Worm (Caenorhabditis elegans) whole organism, L4 larva: Measurements from ENCODE around the gene nspc-3.

Source experiments
- F26F4.8 ChIP-seq: fragments of 200-800 bp; sonication (Bioruptor generic); conservative IDR thresholded peaks from 2 replicates; pipeline ENCODE4 v1.3.6; 2022; ENCODE audit warnings: missing genetic modification characterization, missing compliant biosample characterization
- R02D3.7 ChIP-seq: fragments of 150-350 bp; sonication (generic microtip); optimal IDR thresholded peaks from 3 replicates; lab custom pipeline; 2014; ENCODE audit warnings: missing biosample characterization, missing genetic modification characterization
- Y48G9A.11 ChIP-seq: fragments of 200-800 bp; sonication (Bioruptor generic); IDR thresholded peaks from 2 replicates; pipeline ENCODE4 v1.3.6; 2022; ENCODE audit warnings: missing genetic modification reagents, missing genetic modification characterization, missing compliant biosample characterization
- ZK546.5 ChIP-seq, 2 experiments: sonication (generic microtip); optimal IDR thresholded peaks; 2 replicates each; lab custom pipeline; 2017; ENCODE audit warnings: missing biosample characterization in 2 of 2, missing genetic modification characterization in 2 of 2
- aly-2 ChIP-seq: sonication (generic microtip); optimal IDR thresholded peaks from 2 replicates; lab custom pipeline; 2018; ENCODE audit warnings: missing biosample characterization, missing genetic modification characterization
- ama-1 ChIP-seq: fragments of 150-350 bp; optimal IDR thresholded peaks from 2 replicates; lab custom pipeline; 2014; ENCODE audit warnings: inconsistent platforms, mixed read lengths
- ceh-20 ChIP-seq: fragments of 200-800 bp; sonication (Bioruptor generic); IDR thresholded peaks from 2 replicates; pipeline ENCODE4 v1.3.6; 2022; ENCODE audit warnings: missing genetic modification reagents, missing genetic modification characterization, missing compliant biosample characterization
- ceh-32 ChIP-seq: sonication (generic microtip); optimal IDR thresholded peaks from 2 replicates; lab custom pipeline; 2016; ENCODE audit warnings: mild to moderate bottlenecking, missing genetic modification characterization, missing compliant biosample characterization; ENCODE audit not compliant: poor library complexity
- ceh-44 ChIP-seq: fragments of 200-800 bp; sonication (Bioruptor generic); IDR thresholded peaks from 2 replicates; pipeline ENCODE4 v1.3.6; 2022; ENCODE audit warnings: missing genetic modification reagents, missing genetic modification characterization, missing compliant biosample characterization
- ceh-62 ChIP-seq: sonication (generic microtip); optimal IDR thresholded peaks from 2 replicates; lab custom pipeline; 2017; ENCODE audit warnings: missing biosample characterization, missing genetic modification characterization
- cey-2 ChIP-seq: sonication (generic microtip); optimal IDR thresholded peaks from 3 replicates; lab custom pipeline; 2017; ENCODE audit warnings: missing genetic modification characterization, mild to moderate bottlenecking, missing compliant biosample characterization, antibody characterized with exemption, borderline replicate concordance; ENCODE audit not compliant: insufficient read depth
- daf-12 ChIP-seq: fragments of 150-350 bp; optimal IDR thresholded peaks from 2 replicates; lab custom pipeline; 2014; ENCODE audit warnings: missing biosample characterization, missing genetic modification reagents, missing genetic modification characterization
- dmd-6 ChIP-seq: fragments of 200-800 bp; sonication (Bioruptor generic); IDR thresholded peaks from 2 replicates; pipeline ENCODE4 v1.3.6; 2022; ENCODE audit warnings: missing genetic modification reagents, missing genetic modification characterization, missing compliant biosample characterization
- dve-1 ChIP-seq: sonication (generic microtip); optimal IDR thresholded peaks from 2 replicates; lab custom pipeline; 2017; ENCODE audit warnings: antibody characterized with exemption, mild to moderate bottlenecking, missing genetic modification characterization, missing compliant biosample characterization; ENCODE audit not compliant: insufficient read depth
- egl-43 ChIP-seq: fragments of 200-800 bp; sonication (Bioruptor generic); IDR thresholded peaks from 2 replicates; pipeline ENCODE4 v1.3.6; 2022; ENCODE audit warnings: missing genetic modification reagents, missing genetic modification characterization, missing compliant biosample characterization
- hif-1 ChIP-seq, 2 experiments: sonication (generic microtip); optimal IDR thresholded peaks; 2 replicates each; lab custom pipeline; 2016 to 2017; ENCODE audit warnings: missing compliant biosample characterization in 2 of 2, missing genetic modification characterization in 2 of 2, missing genetic modification reagents in 2 of 2, missing genotype in 2 of 2, mild to moderate bottlenecking in 1 of 2
- hmg-1.1 ChIP-seq: fragments of 200-800 bp; sonication (Bioruptor generic); IDR thresholded peaks from 2 replicates; pipeline ENCODE4 v1.3.6; 2022; ENCODE audit warnings: missing genetic modification reagents, missing genetic modification characterization, missing compliant biosample characterization
- lim-7 ChIP-seq: fragments of 200-800 bp; sonication (Bioruptor generic); IDR thresholded peaks from 2 replicates; pipeline ENCODE4 v1.3.6; 2022; ENCODE audit warnings: missing genetic modification characterization, missing compliant biosample characterization
- lin-13 ChIP-seq: fragments of 150-350 bp; optimal IDR thresholded peaks from 2 replicates; lab custom pipeline; 2014; ENCODE audit warnings: missing biosample characterization, missing genetic modification reagents, missing genetic modification characterization
- lin-15B ChIP-seq: fragments of 150-350 bp; sonication (generic microtip); optimal IDR thresholded peaks from 3 replicates; lab custom pipeline; 2014; ENCODE audit warnings: missing biosample characterization, missing genetic modification characterization
- lin-29 ChIP-seq: fragments of 200-800 bp; sonication (Bioruptor generic); IDR thresholded peaks from 2 replicates; pipeline ENCODE4 v1.3.6; 2022; ENCODE audit warnings: missing genetic modification reagents, missing genetic modification characterization, missing compliant biosample characterization
- lin-38 ChIP-seq: fragments of 200-800 bp; sonication (Bioruptor generic); IDR thresholded peaks from 2 replicates; pipeline ENCODE4 v1.3.6; 2022; ENCODE audit warnings: missing genetic modification reagents, missing genetic modification characterization, missing compliant biosample characterization
- lin-39 ChIP-seq: fragments of 150-350 bp; optimal IDR thresholded peaks from 2 replicates; lab custom pipeline; 2014; ENCODE audit warnings: missing biosample characterization, missing genetic modification reagents, missing genetic modification characterization
- madf-5 ChIP-seq, 2 experiments: fragments of 200-800 bp; sonication (Bioruptor generic); IDR thresholded peaks; 2 replicates each; pipeline ENCODE4 v1.3.6; 2022; ENCODE audit warnings: missing compliant biosample characterization in 2 of 2, missing genetic modification characterization in 2 of 2
- madf-9 ChIP-seq: fragments of 200-800 bp; sonication (Bioruptor generic); conservative IDR thresholded peaks from 2 replicates; pipeline ENCODE4 v1.3.6; 2022; ENCODE audit warnings: missing genetic modification reagents, missing genetic modification characterization, missing compliant biosample characterization
- mep-1 ChIP-seq: fragments of 150-350 bp; sonication (generic microtip); optimal IDR thresholded peaks from 3 replicates; lab custom pipeline; 2014; ENCODE audit warnings: missing biosample characterization, missing genetic modification characterization
- mxl-2 ChIP-seq: fragments of 200-800 bp; sonication (Bioruptor generic); conservative IDR thresholded peaks from 2 replicates; pipeline ENCODE4 v1.3.6; 2022; ENCODE audit warnings: missing genetic modification reagents, missing genetic modification characterization, missing compliant biosample characterization
- mxl-3 ChIP-seq: fragments of 200-800 bp; sonication (Bioruptor generic); optimal IDR thresholded peaks from 2 replicates; lab custom pipeline; 2018; ENCODE audit warnings: mild to moderate bottlenecking, missing genetic modification characterization, missing compliant biosample characterization
- nhr-10 ChIP-seq: fragments of 150-350 bp; optimal IDR thresholded peaks from 2 replicates; lab custom pipeline; 2014; ENCODE audit warnings: missing biosample characterization, missing genetic modification characterization
- nhr-111 ChIP-seq: fragments of 200-800 bp; sonication (Bioruptor generic); optimal IDR thresholded peaks from 2 replicates; lab custom pipeline; 2018; ENCODE audit warnings: mild to moderate bottlenecking, missing genetic modification characterization, missing compliant biosample characterization
- nhr-237 ChIP-seq: sonication (generic microtip); optimal IDR thresholded peaks from 2 replicates; lab custom pipeline; 2017; ENCODE audit warnings: missing biosample characterization, missing genetic modification characterization
- nhr-25 ChIP-seq: sonication (generic microtip); optimal IDR thresholded peaks from 2 replicates; lab custom pipeline; 2017; ENCODE audit warnings: missing genetic modification characterization, mild to moderate bottlenecking, missing compliant biosample characterization, antibody characterized with exemption, moderate library complexity, borderline replicate concordance; ENCODE audit not compliant: insufficient read depth
- nhr-28 ChIP-seq: fragments of 150-350 bp; optimal IDR thresholded peaks from 2 replicates; lab custom pipeline; 2014; ENCODE audit warnings: missing biosample characterization, missing genetic modification characterization
- nhr-41 ChIP-seq: fragments of 200-800 bp; sonication (Bioruptor generic); IDR thresholded peaks from 2 replicates; pipeline ENCODE4 v1.3.6; 2022; ENCODE audit warnings: missing genetic modification reagents, missing genetic modification characterization, missing compliant biosample characterization
- nhr-48 ChIP-seq: sonication (generic microtip); optimal IDR thresholded peaks from 2 replicates; lab custom pipeline; 2016; ENCODE audit warnings: mild to moderate bottlenecking, missing genetic modification characterization, missing compliant biosample characterization
- nhr-77 ChIP-seq: fragments of 150-350 bp; optimal IDR thresholded peaks from 2 replicates; lab custom pipeline; 2014; ENCODE audit warnings: missing biosample characterization, missing genetic modification characterization
- php-3 ChIP-seq: fragments of 200-800 bp; sonication (Bioruptor generic); IDR thresholded peaks from 2 replicates; pipeline ENCODE4 v1.3.6; 2022; ENCODE audit warnings: missing genetic modification reagents, missing genetic modification characterization, missing compliant biosample characterization
- pqm-1 ChIP-seq: sonication (generic microtip); optimal IDR thresholded peaks from 2 replicates; lab custom pipeline; 2017; ENCODE audit warnings: missing biosample characterization, missing genetic modification characterization
- rbr-2 ChIP-seq: sonication (generic microtip); optimal IDR thresholded peaks from 2 replicates; lab custom pipeline; 2016; ENCODE audit warnings: missing genotype, missing genetic modification characterization, missing compliant biosample characterization
- saeg-2 ChIP-seq: fragments of 200-800 bp; sonication (Bioruptor generic); IDR thresholded peaks from 2 replicates; pipeline ENCODE4 v1.3.6; 2022; ENCODE audit warnings: missing genetic modification reagents, missing genetic modification characterization, missing compliant biosample characterization
- snpc-4 ChIP-seq: fragments of 150-350 bp; optimal IDR thresholded peaks from 2 replicates; lab custom pipeline; 2014; ENCODE audit warnings: missing biosample characterization, missing genetic modification characterization
- spr-1 ChIP-seq: sonication (generic microtip); optimal IDR thresholded peaks from 2 replicates; lab custom pipeline; 2016; ENCODE audit warnings: mild to moderate bottlenecking, missing genetic modification characterization, missing compliant biosample characterization
- spr-3 ChIP-seq: fragments of 200-800 bp; sonication (Bioruptor generic); optimal IDR thresholded peaks from 2 replicates; lab custom pipeline; 2018; ENCODE audit warnings: mild to moderate bottlenecking, missing genetic modification characterization, missing compliant biosample characterization
- tra-1 ChIP-seq: fragments of 200-800 bp; sonication (Bioruptor generic); IDR thresholded peaks from 2 replicates; pipeline ENCODE4 v1.3.6; 2022; ENCODE audit warnings: missing genetic modification reagents, missing genetic modification characterization, missing compliant biosample characterization
- unc-130 ChIP-seq: sonication (generic microtip); optimal IDR thresholded peaks from 2 replicates; lab custom pipeline; 2016; ENCODE audit warnings: missing genetic modification reagents, missing genetic modification characterization, missing compliant biosample characterization
- unc-39 ChIP-seq: sonication (generic microtip); optimal IDR thresholded peaks from 2 replicates; lab custom pipeline; 2017; ENCODE audit warnings: missing biosample characterization, missing genetic modification characterization
- unc-62 ChIP-seq, 3 experiments: fragments of 150-350 bp in 1 of 3; sonication (generic microtip); optimal IDR thresholded peaks in 2 of 3; peaks in 1 of 3; 1 replicate in 1 of 3; 2 replicates in 2 of 3; lab custom pipeline; 2014 to 2017; ENCODE audit warnings: missing biosample characterization in 3 of 3, missing genetic modification characterization in 3 of 3, missing genetic modification reagents in 3 of 3, missing genotype in 1 of 3
- zfp-3 ChIP-seq: fragments of 200-800 bp; sonication (Bioruptor generic); conservative IDR thresholded peaks from 2 replicates; pipeline ENCODE4 v1.3.6; 2022; ENCODE audit warnings: missing genetic modification reagents, missing genetic modification characterization, missing compliant biosample characterization
- zip-2 ChIP-seq: fragments of 150-350 bp; optimal IDR thresholded peaks from 2 replicates; lab custom pipeline; 2014; ENCODE audit warnings: missing biosample characterization, missing genetic modification characterization
- ztf-11 ChIP-seq: fragments of 150-350 bp; optimal IDR thresholded peaks from 2 replicates; lab custom pipeline; 2014; ENCODE audit warnings: missing biosample characterization, missing genetic modification characterization
- ztf-7 ChIP-seq: fragments of 150-350 bp; optimal IDR thresholded peaks from 2 replicates; lab custom pipeline; 2014; ENCODE audit warnings: missing biosample characterization, missing genetic modification characterization

The nspc-3 gene

DNA sequence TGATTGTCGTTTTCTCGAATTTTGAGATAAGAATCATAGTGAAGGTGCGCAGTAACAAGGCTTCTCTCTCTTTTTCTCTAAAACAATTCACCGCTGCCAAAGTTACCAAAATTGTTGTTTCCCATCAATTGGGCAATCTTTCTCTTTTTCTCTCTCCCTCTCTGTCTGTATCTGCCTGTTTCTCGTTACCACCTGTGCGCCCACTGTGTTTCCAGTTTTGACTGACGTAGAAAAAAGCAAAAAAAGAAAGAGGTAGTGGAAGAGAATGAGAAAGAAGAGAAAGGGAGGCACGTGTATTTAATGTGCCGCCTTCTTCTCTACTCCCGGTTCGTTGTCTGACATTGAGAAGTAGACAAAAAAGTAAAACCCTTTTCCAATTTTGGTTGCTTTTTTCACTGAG lies 13.2 kb downstream of the nspc-3 start (continued):
- no peak for TF ChIP-seq spr-3
- no peak for TF ChIP-seq zfp-3 (GFP tag; lab: Robert Waterston, UW)
- TF ChIP-seq ztf-7, result no peak
- no peak for TF ChIP-seq nhr-41 (GFP tag; lab: Robert Waterston, UW)
- TF ChIP-seq lin-15B (tag; lab: Kevin White, UChicago), result no peak
- TF ChIP-seq ama-1, result no peak
- TF ChIP-seq tra-1, result peak; percentile 88
- TF ChIP-seq madf-5 (GFP tag; IDR thresholded peaks at IDR 0.05; lab: Robert Waterston, UW), result no peak
- no peak for TF ChIP-seq lin-39 (tag; lab: Kevin White, UChicago)
- TF ChIP-seq lin-29 (GFP tag; lab: Robert Waterston, UW), result no peak
- TF ChIP-seq nhr-28 (tag; lab: Kevin White, UChicago), result peak; percentile 92
- no peak for TF ChIP-seq unc-62 (GFP tag; optimal IDR thresholded peaks at IDR 0.05 in 1 of 2; lab: Kevin White, UChicago)
- no peak for TF ChIP-seq unc-62 (tag; optimal IDR thresholded peaks at IDR 0.05; lab: Kevin White, UChicago)
- peak; percentile 47; the same call in 1 of the 2 replicates for TF ChIP-seq hmg-1.1
- peak; percentile 87 for TF ChIP-seq dve-1 (tag; lab: Kevin White, UChicago)
- TF ChIP-seq egl-43, result no peak
- TF ChIP-seq nhr-10 (tag; lab: Kevin White, UChicago), result no peak
- no peak for TF ChIP-seq nhr-237 (tag; lab: Kevin White, UChicago)
- TF ChIP-seq php-3 (GFP tag; lab: Robert Waterston, UW), result no peak
- peak in 1 of 2 experiments; percentile 72 for TF ChIP-seq hif-1 (tag; optimal IDR thresholded peaks at IDR 0.05; lab: Kevin White, UChicago)
- no peak for TF ChIP-seq R02D3.7
- TF ChIP-seq nhr-111 (GFP tag; lab: Kevin White, UChicago), result no peak
- no peak for TF ChIP-seq F26F4.8 (GFP tag; lab: Robert Waterston, UW)
- TF ChIP-seq ceh-62, result no peak
- TF ChIP-seq mep-1 (tag; lab: Kevin White, UChicago), result peak; percentile 75
- TF ChIP-seq nhr-77 (tag; lab: Kevin White, UChicago), result peak; percentile 81
- no peak for TF ChIP-seq Y48G9A.11 (GFP tag; lab: Robert Waterston, UW)
- no peak for TF ChIP-seq ceh-32 (tag; lab: Kevin White, UChicago)
- TF ChIP-seq ceh-44 (GFP tag; lab: Robert Waterston, UW), result no peak
- TF ChIP-seq spr-1, result peak; percentile 21
- no peak for TF ChIP-seq unc-39
- TF ChIP-seq ceh-20, result 0 out of 2 replicates have a peak, but pooled peaks have one; percentile 31
- no peak for TF ChIP-seq lim-7 (GFP tag; lab: Robert Waterston, UW)
- TF ChIP-seq zip-2, result no peak
- TF ChIP-seq dmd-6, result peak; percentile 90
- no peak for TF ChIP-seq snpc-4 (tag; lab: Kevin White, UChicago)
- TF ChIP-seq mxl-3, result peak; percentile 97
- TF ChIP-seq cey-2 (tag; lab: Kevin White, UChicago), result peak; percentile 65
- TF ChIP-seq aly-2 (tag; lab: Kevin White, UChicago), result no peak
- no peak for TF ChIP-seq madf-9
- TF ChIP-seq lin-38 (GFP tag; lab: Robert Waterston, UW), result peak; percentile 23; the same call in 1 of the 2 replicates
- peak; percentile 12 for TF ChIP-seq pqm-1
- TF ChIP-seq mxl-2 (GFP tag; lab: Robert Waterston, UW), result peak; percentile 81
- no peak for TF ChIP-seq ztf-11 (tag; lab: Kevin White, UChicago)
- TF ChIP-seq unc-130 (GFP tag; lab: Kevin White, UChicago), result no peak
- peak; percentile 71 for TF ChIP-seq nhr-48
- no peak for TF ChIP-seq lin-13 (GFP tag; lab: Kevin White, UChicago)
- TF ChIP-seq saeg-2 (GFP tag; lab: Robert Waterston, UW), result no peak
- TF ChIP-seq daf-12 (tag; lab: Kevin White, UChicago), result no peak
- TF ChIP-seq ZK546.5 (tag; optimal IDR thresholded peaks at IDR 0.05; lab: Kevin White, UChicago), result no peak
- no peak for TF ChIP-seq nhr-25 (tag; lab: Kevin White, UChicago)
- TF ChIP-seq rbr-2, result peak; percentile 31
